Fruit fly (Drosophila melanogaster) whole organism, prepupa: ENCODE measurements around the gene Naa15-16.

Experiments
- CG6854 ChIP-seq: fragments of 200-800 bp; sonication (Bioruptor generic); optimal IDR thresholded peaks from 2 replicates; lab custom pipeline; 2017; ENCODE audit warnings: missing biosample characterization, mild to moderate bottlenecking, missing genetic modification characterization
- CG8319 ChIP-seq: fragments of 200-800 bp; sonication (Bioruptor generic); optimal IDR thresholded peaks from 3 replicates; lab custom pipeline; 2016; ENCODE audit warnings: missing biosample characterization, missing genetic modification characterization
- Gug ChIP-seq: fragments of 200-800 bp; sonication (Bioruptor generic); IDR thresholded peaks from 2 replicates; pipeline ENCODE4 v1.3.6; 2022; ENCODE audit warnings: missing biosample characterization, missing genetic modification characterization
- Sox102F ChIP-seq: fragments of 200-800 bp; sonication (Bioruptor generic); optimal IDR thresholded peaks from 2 replicates; lab custom pipeline; 2016; ENCODE audit warnings: missing biosample characterization, mild to moderate bottlenecking, missing genetic modification characterization

DNA sequence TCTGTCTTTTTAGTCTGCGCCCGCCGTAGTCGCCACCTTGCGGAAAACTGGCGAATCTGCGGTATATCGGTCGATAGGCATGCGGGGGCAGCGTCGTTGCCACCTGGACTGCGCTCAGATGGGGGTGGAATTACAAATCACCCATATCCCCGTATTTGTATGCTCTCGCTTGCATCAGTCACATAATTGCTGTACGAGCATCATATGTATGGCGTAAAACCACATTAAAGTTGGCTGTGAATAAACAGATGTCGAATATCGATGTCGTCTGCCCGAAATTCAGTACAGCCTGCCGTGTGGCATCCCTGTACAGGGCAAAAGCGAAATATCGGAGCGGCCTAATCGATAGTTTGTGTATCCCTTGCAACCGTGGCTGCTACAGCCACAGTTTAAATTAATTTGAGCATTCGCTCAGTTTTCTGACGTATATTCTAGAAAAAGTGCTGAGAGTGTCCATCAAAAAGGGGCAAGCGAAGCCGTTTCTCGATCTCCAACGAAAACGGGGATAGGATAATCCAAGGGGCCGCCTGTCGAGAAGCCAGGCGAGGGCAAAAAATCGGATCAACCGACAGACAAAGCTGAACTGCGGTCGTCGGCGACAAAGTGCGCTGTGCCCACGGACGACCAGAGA, 42.1 kb downstream of the Naa15-16 start, which contains the start of the genes Idh3a and CoRest:
- TF ChIP-seq Sox102F (GFP tag; lab: Kevin White, UChicago) (no peak), CG6854 (no peak), CG8319 (GFP tag; lab: Kevin White, UChicago) (no peak), Gug (GFP tag; lab: Robert Waterston, UW) (no peak)
